Worm (Caenorhabditis elegans) whole organism, late embryonic: Measurements from ENCODE around the gene Y62E10A.6.

Experiments
- F13H6.1 ChIP-seq: sonication (generic microtip); optimal IDR thresholded peaks from 2 replicates; lab custom pipeline; 2016; ENCODE audit warnings: missing genetic modification characterization, missing compliant biosample characterization
- K02D7.2 ChIP-seq: sonication (generic microtip); optimal IDR thresholded peaks from 2 replicates; lab custom pipeline; 2017; ENCODE audit warnings: mild to moderate bottlenecking, missing genetic modification characterization, missing compliant biosample characterization
- ama-1 ChIP-seq: fragments of 150-350 bp; optimal IDR thresholded peaks from 2 replicates; lab custom pipeline; 2014
- fax-1 ChIP-seq: sonication (generic microtip); optimal IDR thresholded peaks from 2 replicates; lab custom pipeline; 2016; ENCODE audit warnings: missing genotype, missing genetic modification characterization, missing compliant biosample characterization
- fkh-10 ChIP-seq: fragments of 150-350 bp; optimal IDR thresholded peaks from 2 replicates; lab custom pipeline; 2014; ENCODE audit warnings: missing biosample characterization, missing genetic modification reagents, missing genetic modification characterization
- fkh-6 ChIP-seq: sonication (generic microtip); optimal IDR thresholded peaks from 2 replicates; lab custom pipeline; 2016; ENCODE audit warnings: missing genetic modification characterization, missing compliant biosample characterization
- hlh-8 ChIP-seq: sonication (generic microtip); optimal IDR thresholded peaks from 2 replicates; lab custom pipeline; 2016; ENCODE audit warnings: missing genotype, missing genetic modification characterization, missing compliant biosample characterization
- lin-11 ChIP-seq: fragments of 200-800 bp; sonication (Bioruptor generic); optimal IDR thresholded peaks from 2 replicates; lab custom pipeline; 2018; ENCODE audit warnings: mild to moderate bottlenecking, missing genetic modification characterization, missing compliant biosample characterization
- mec-3 ChIP-seq: sonication (generic microtip); optimal IDR thresholded peaks from 2 replicates; lab custom pipeline; 2016; ENCODE audit warnings: borderline replicate concordance, missing genetic modification characterization, missing compliant biosample characterization
- odd-2 ChIP-seq: sonication (generic microtip); optimal IDR thresholded peaks from 2 replicates; lab custom pipeline; 2017; ENCODE audit warnings: antibody characterized with exemption, mild to moderate bottlenecking, missing genetic modification characterization, missing compliant biosample characterization
- pha-2 ChIP-seq: sonication (generic microtip); optimal IDR thresholded peaks from 2 replicates; lab custom pipeline; 2017; ENCODE audit warnings: mild to moderate bottlenecking, missing genetic modification characterization, missing compliant biosample characterization
- sox-2 ChIP-seq: fragments of 200-800 bp; sonication (Bioruptor generic); IDR thresholded peaks from 2 replicates; pipeline ENCODE4 v1.3.6; 2022; ENCODE audit warnings: missing genetic modification reagents, missing genetic modification characterization, missing compliant biosample characterization

DNA sequence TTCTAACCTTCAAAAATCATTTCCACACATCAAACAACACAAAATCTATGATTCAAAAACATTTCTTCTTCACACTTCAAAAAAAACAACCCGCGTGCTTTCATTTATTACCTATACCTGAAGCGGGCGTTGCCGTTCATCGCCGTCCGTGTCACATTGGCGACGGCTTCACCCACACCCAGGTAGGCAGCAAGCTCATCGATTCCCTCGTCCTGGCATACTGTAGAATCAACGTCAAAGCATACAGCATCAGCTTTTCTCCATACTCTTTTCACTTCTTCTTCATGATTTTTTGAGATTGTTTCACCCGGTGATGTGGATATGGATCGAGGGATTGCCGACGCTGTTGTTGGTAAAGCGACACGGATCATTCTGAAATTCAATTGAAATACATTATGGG, 20.4 kb downstream of the Y62E10A.6 start:
- TF ChIP-seq mec-3 (tag; lab: Kevin White, UChicago) (no peak), odd-2 (tag; lab: Kevin White, UChicago) (no peak), fkh-10 (no peak), lin-11 (no peak), fkh-6 (no peak), F13H6.1 (tag; lab: Kevin White, UChicago) (no peak), pha-2 (no peak), hlh-8 (tag; lab: Kevin White, UChicago) (no peak), sox-2 (GFP tag; lab: Robert Waterston, UW) (no peak), fax-1 (tag; lab: Kevin White, UChicago) (no peak), ama-1 (lab: Kevin White, UChicago) (no peak), K02D7.2 (tag; lab: Kevin White, UChicago) (no peak)
